Fruit fly (Drosophila melanogaster) whole organism: Measurements from ENCODE around the gene CG15155.
A peak's percentile ranks its signal among the peaks of the same experiment; 100 is the strongest.

ENCODE experiments used
- CG8478 ChIP-seq: fragments of >200 bp; optimal IDR thresholded peaks from 2 replicates; lab custom pipeline; 2018; ENCODE audit warnings: inconsistent platforms
- Dll ChIP-seq: fragments of >200 bp; optimal IDR thresholded peaks from 2 replicates; lab custom pipeline; 2017
- pan ChIP-seq: fragments of >200 bp; optimal IDR thresholded peaks from 2 replicates; lab custom pipeline; 2017
- psq ChIP-seq: fragments of >200 bp; optimal IDR thresholded peaks from 2 replicates; lab custom pipeline; 2017
- usp ChIP-seq: fragments of >200 bp; optimal IDR thresholded peaks from 2 replicates; lab custom pipeline; 2017; ENCODE audit warnings: missing biosample characterization, missing genetic modification characterization, mixed read lengths

DNA sequence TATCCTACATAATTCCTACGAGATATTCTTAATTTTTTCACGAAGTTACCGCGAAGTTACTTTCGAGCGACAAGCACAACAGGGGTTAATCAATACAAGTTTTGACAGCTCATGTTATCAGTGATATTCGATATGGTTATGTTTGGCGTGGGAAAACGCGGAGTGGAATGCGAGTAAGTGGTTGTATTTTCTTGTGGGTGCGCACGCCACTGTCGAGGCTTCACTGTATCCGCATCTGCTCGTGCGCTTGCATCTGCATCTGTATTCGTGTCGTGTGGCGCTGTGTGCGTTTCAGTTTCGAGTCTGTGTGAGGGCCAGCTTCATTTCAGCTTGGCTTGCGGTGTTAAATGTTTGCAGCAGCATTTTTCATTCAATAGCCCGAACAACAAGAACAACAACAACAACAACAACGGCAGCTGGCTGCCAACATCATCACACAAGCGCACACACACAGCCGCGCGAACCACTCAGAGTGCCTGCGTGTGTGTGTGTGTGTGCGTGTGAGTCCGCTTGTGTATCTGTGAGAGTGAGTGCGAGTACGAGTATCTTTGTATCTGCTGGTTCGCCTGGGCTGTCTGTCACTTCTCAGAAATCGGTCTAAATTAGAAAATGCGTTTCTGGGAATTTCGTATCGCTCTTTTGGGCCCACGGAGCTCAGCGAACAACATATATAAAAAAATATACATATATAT is 3.4 kb upstream of the CG15155 start:
- TF ChIP-seq usp (GFP tag; lab: Kevin White, UChicago), result no peak
- TF ChIP-seq psq, result no peak
- peak; percentile 65 for TF ChIP-seq CG8478 (lab: Kevin White, UChicago)
- no peak for TF ChIP-seq Dll (lab: Kevin White, UChicago)
- TF ChIP-seq pan (lab: Kevin White, UChicago), result no peak
